Worm (Caenorhabditis elegans): ENCODE measurements around the gene F45E12.6.
A peak's percentile ranks its signal among the peaks of the same experiment; 100 is the strongest.

Gene F45E12.6

DNA sequence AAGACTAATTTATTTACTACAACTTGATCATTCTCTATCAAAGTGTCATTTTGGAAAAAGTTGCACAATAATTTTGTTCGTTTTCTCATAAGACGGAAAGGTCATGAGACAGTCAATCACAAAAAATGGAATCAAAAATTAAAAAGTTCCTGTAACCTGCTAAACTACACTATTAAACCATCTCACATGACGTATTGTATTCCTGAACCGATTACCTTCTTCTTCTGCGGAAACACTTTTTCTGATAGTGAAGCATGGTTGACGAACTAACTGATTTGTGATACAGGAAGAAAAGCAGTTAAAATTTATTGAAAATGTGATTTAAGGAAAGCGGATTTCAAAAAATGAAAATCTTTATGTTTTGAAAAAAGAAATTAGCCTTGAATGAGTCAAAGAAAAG is 44.2 kb downstream of the F45E12.6 start:
- TF ChIP-seq nhr-77 (tag; optimal IDR thresholded peaks at IDR 0.05) (no peak), fos-1 (tag; optimal IDR thresholded peaks at IDR 0.05) (peak; percentile 22)

DNA sequence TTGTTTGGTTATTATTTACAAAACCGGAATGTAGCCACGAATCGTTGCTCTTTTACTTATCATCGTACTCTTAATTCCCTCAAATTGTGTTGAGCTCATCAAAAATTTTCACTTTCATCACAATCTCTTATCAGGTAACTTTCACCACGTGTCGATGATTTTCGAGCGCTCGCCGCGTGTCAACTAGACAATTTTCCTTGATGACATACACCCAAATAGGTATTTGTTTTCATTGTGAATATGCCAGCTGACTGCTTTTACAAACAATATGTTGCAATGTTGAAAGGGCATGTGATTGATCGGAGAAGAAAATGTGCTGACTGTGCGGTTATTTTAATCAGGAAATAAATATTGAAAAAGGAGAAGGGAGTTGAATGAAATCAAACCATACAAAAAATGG is 49.3 kb downstream of the F45E12.6 start:
- TF ChIP-seq nhr-77 (tag; optimal IDR thresholded peaks at IDR 0.05) (no peak), blmp-1 (tag; optimal IDR thresholded peaks at IDR 0.05; ENCODE audit: insufficient read depth) (peak; percentile 47), sma-9 (GFP tag; optimal IDR thresholded peaks at IDR 0.05) (peak; percentile 79), sma-9 (tag; optimal IDR thresholded peaks at IDR 0.05) (no peak), gmeb-1 (tag; optimal IDR thresholded peaks at IDR 0.05) (peak; percentile 42), mdl-1 (tag; optimal IDR thresholded peaks at IDR 0.05) (peak in 1 of 2 experiments; percentile 37), crh-2 (tag; optimal IDR thresholded peaks at IDR 0.05) (peak; percentile 74), fos-1 (tag; optimal IDR thresholded peaks at IDR 0.05) (peak; percentile 62), ceh-16 (tag; optimal IDR thresholded peaks at IDR 0.05) (no peak), sma-3 (GFP tag; optimal IDR thresholded peaks at IDR 0.05) (peak; percentile 12), skn-1 (tag; optimal IDR thresholded peaks at IDR 0.05) (no peak)

Data from whole organism, L2 larva.